Fruit fly (Drosophila melanogaster) whole organism, pupa: ENCODE measurements around the gene Nup154.
A peak's percentile ranks its signal among the peaks of the same experiment; 100 is the strongest.

Experiments used
- CG10348 ChIP-seq: fragments of 200-800 bp; sonication (Bioruptor generic); IDR thresholded peaks from 2 replicates; pipeline ENCODE4 v1.3.6; 2022; ENCODE audit warnings: missing biosample characterization, missing genetic modification characterization
- CG12605 ChIP-seq: fragments of 200-800 bp; sonication (Bioruptor generic); IDR thresholded peaks from 2 replicates; pipeline ENCODE4 v1.3.6; 2022; ENCODE audit warnings: missing biosample characterization, missing genetic modification characterization
- CG13204 ChIP-seq: fragments of 200-800 bp; sonication (Bioruptor generic); optimal IDR thresholded peaks from 2 replicates; lab custom pipeline; 2018; ENCODE audit warnings: missing biosample characterization, mild to moderate bottlenecking, missing genetic modification characterization, moderate library complexity
- CG14655 ChIP-seq: fragments of 200-800 bp; sonication (Bioruptor generic); optimal IDR thresholded peaks from 3 replicates; lab custom pipeline; 2017; ENCODE audit warnings: mild to moderate bottlenecking, missing biosample characterization, missing genetic modification reagents, missing genetic modification characterization
- CG15710 ChIP-seq: fragments of 200-800 bp; sonication (Bioruptor generic); optimal IDR thresholded peaks from 2 replicates; lab custom pipeline; 2018; ENCODE audit warnings: missing biosample characterization, mild to moderate bottlenecking, missing genetic modification characterization, moderate library complexity
- CG17806 ChIP-seq: fragments of 200-800 bp; sonication (Bioruptor generic); optimal IDR thresholded peaks from 2 replicates; lab custom pipeline; 2018; ENCODE audit warnings: missing biosample characterization, mild to moderate bottlenecking, missing genetic modification characterization, moderate library complexity
- CG32121 ChIP-seq: fragments of 200-800 bp; sonication (Bioruptor generic); IDR thresholded peaks from 2 replicates; pipeline ENCODE4 v1.3.6; 2022; ENCODE audit warnings: missing biosample characterization, missing genetic modification characterization
- CG34367 ChIP-seq: fragments of 200-800 bp; sonication (Bioruptor generic); optimal IDR thresholded peaks from 2 replicates; lab custom pipeline; 2018; ENCODE audit warnings: missing biosample characterization, mild to moderate bottlenecking, missing genetic modification characterization
- CG4496 ChIP-seq: fragments of 200-800 bp; sonication (Bioruptor generic); IDR thresholded peaks from 3 replicates; pipeline ENCODE4 v1.3.6; 2022; ENCODE audit warnings: missing biosample characterization, missing genetic modification characterization
- CG8159 ChIP-seq: fragments of 200-800 bp; sonication (Bioruptor generic); optimal IDR thresholded peaks from 3 replicates; lab custom pipeline; 2018; ENCODE audit warnings: missing biosample characterization, mild to moderate bottlenecking, missing genetic modification characterization, moderate library complexity
- CG8301 ChIP-seq: fragments of 200-800 bp; sonication (Bioruptor generic); optimal IDR thresholded peaks from 2 replicates; lab custom pipeline; 2018; ENCODE audit warnings: missing biosample characterization, mild to moderate bottlenecking, missing genetic modification characterization
- CG9948 ChIP-seq: fragments of 200-800 bp; sonication (Bioruptor generic); optimal IDR thresholded peaks from 2 replicates; lab custom pipeline; 2018; ENCODE audit warnings: missing biosample characterization, mild to moderate bottlenecking, missing genetic modification characterization, moderate library complexity
- D1 ChIP-seq: fragments of 200-800 bp; sonication (Bioruptor generic); optimal IDR thresholded peaks from 2 replicates; lab custom pipeline; 2018; ENCODE audit warnings: missing biosample characterization, mild to moderate bottlenecking, missing genetic modification characterization, moderate library complexity
- EcR ChIP-seq: fragments of 200-800 bp; sonication (Bioruptor generic); optimal IDR thresholded peaks from 3 replicates; lab custom pipeline; 2019; ENCODE audit warnings: missing biosample characterization, missing genetic modification characterization, mild to moderate bottlenecking, moderate library complexity, missing genetic modification reagents
- Ets98B ChIP-seq: fragments of 200-800 bp; sonication (Bioruptor generic); IDR thresholded peaks from 2 replicates; pipeline ENCODE4 v1.3.6; 2022; ENCODE audit warnings: missing biosample characterization, missing genetic modification characterization
- Pif1A ChIP-seq: fragments of 200-800 bp; sonication (Bioruptor generic); optimal IDR thresholded peaks from 3 replicates; lab custom pipeline; 2016; ENCODE audit warnings: missing biosample characterization, missing genetic modification characterization
- Pif1B ChIP-seq: fragments of 200-800 bp; sonication (Bioruptor generic); optimal IDR thresholded peaks from 3 replicates; lab custom pipeline; 2016; ENCODE audit warnings: missing biosample characterization, missing genetic modification characterization
- Snoo ChIP-seq: fragments of 200-800 bp; sonication (Bioruptor generic); optimal IDR thresholded peaks from 3 replicates; lab custom pipeline; 2017; ENCODE audit warnings: missing biosample characterization, mild to moderate bottlenecking, missing genetic modification characterization, inconsistent platforms
- fd96Ca ChIP-seq: fragments of 200-800 bp; sonication (Bioruptor generic); IDR thresholded peaks from 3 replicates; pipeline ENCODE4 v1.3.6; 2022; ENCODE audit warnings: missing biosample characterization, missing genetic modification characterization
- gl ChIP-seq: fragments of 200-800 bp; sonication (Bioruptor generic); optimal IDR thresholded peaks from 2 replicates; lab custom pipeline; 2018; ENCODE audit warnings: missing biosample characterization, mild to moderate bottlenecking, missing genetic modification characterization
- rn ChIP-seq: fragments of 200-800 bp; sonication (Bioruptor generic); IDR thresholded peaks from 2 replicates; pipeline ENCODE4 v1.3.6; 2022; ENCODE audit warnings: missing biosample characterization, missing genetic modification characterization

Nup154 gene

dm6 chr2L:11048307-11048706 is 43.7 kb downstream of the Nup154 start:
- TF ChIP-seq Snoo (no peak), fd96Ca (GFP tag; lab: Robert Waterston, UW) (no peak), EcR (GFP tag; lab: Kevin White, UChicago) (no peak), gl (tag; lab: Kevin White, UChicago) (peak; percentile 18), CG13204 (GFP tag; lab: Kevin White, UChicago) (no peak), Ets98B (no peak), CG34367 (tag; lab: Kevin White, UChicago) (no peak), CG8301 (tag; lab: Kevin White, UChicago) (peak; percentile 51), CG12605 (GFP tag; lab: Robert Waterston, UW) (no peak), CG4496 (no peak), rn (GFP tag; lab: Robert Waterston, UW) (no peak), D1 (tag; lab: Kevin White, UChicago) (no peak), Pif1A (GFP tag; lab: Kevin White, UChicago) (peak; percentile 14), CG8159 (tag; lab: Kevin White, UChicago) (peak; percentile 67), CG14655 (peak; percentile 70), CG15710 (tag; lab: Kevin White, UChicago) (no peak), CG17806 (tag; lab: Kevin White, UChicago) (peak; percentile 66), CG10348 (GFP tag; lab: Robert Waterston, UW) (no peak), CG32121 (GFP tag; lab: Robert Waterston, UW) (no peak), Pif1B (peak; percentile 8), CG9948 (tag; lab: Kevin White, UChicago) (peak; percentile 52)

DNA sequence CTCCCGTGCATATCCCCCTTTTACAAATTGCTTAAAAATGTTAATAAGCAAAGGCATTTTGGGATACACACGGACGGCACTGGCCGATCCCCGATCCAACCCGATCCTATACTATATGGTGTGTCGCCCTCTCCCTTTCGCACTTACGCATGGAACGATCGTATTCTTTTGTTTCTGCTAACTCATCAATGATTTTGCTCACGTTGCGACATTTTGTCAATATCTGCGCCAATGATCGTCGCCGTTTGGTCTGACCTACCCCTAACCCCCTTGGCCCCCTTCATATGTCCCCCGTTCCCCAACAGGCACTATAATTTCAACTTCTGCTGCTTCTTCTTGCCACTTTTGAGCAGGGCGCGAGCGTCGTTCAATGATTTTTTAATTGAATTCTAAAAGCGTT is 45.1 kb downstream of the Nup154 start:
- TF ChIP-seq Pif1A (GFP tag; lab: Kevin White, UChicago), result no peak
- TF ChIP-seq CG17806 (tag; lab: Kevin White, UChicago), result no peak
- TF ChIP-seq CG15710 (tag; lab: Kevin White, UChicago), result no peak
- TF ChIP-seq Pif1B, result no peak
- no peak; the same call in 2 of the 3 replicates for TF ChIP-seq CG4496
- no peak for TF ChIP-seq fd96Ca (GFP tag; lab: Robert Waterston, UW)
- TF ChIP-seq CG13204 (GFP tag; lab: Kevin White, UChicago), result peak; percentile 5
- TF ChIP-seq EcR (GFP tag; lab: Kevin White, UChicago), result peak; percentile 41

- no peak for TF ChIP-seq CG13204 (GFP tag; lab: Kevin White, UChicago)
- TF ChIP-seq Snoo, result no peak
- TF ChIP-seq CG10348 (GFP tag; lab: Robert Waterston, UW), result no peak
- TF ChIP-seq EcR (GFP tag; lab: Kevin White, UChicago), result peak; percentile 27
- TF ChIP-seq CG8159 (tag; lab: Kevin White, UChicago), result peak; percentile 58
- TF ChIP-seq D1 (tag; lab: Kevin White, UChicago), result no peak
- TF ChIP-seq CG15710 (tag; lab: Kevin White, UChicago), result peak; percentile 54
- TF ChIP-seq gl (tag; lab: Kevin White, UChicago), result no peak
- TF ChIP-seq CG9948 (tag; lab: Kevin White, UChicago), result peak; percentile 15
- peak; percentile 74 for TF ChIP-seq Pif1A (GFP tag; lab: Kevin White, UChicago)
- TF ChIP-seq fd96Ca (GFP tag; lab: Robert Waterston, UW), result no peak
- TF ChIP-seq CG17806 (tag; lab: Kevin White, UChicago), result peak; percentile 29
- no peak for TF ChIP-seq CG12605 (GFP tag; lab: Robert Waterston, UW)
- TF ChIP-seq CG32121 (GFP tag; lab: Robert Waterston, UW), result no peak
- no peak for TF ChIP-seq Pif1B
- TF ChIP-seq CG4496, result 0 out of 3 replicates have a peak, but pooled peaks have one; percentile 11
- no peak for TF ChIP-seq Ets98B
- no peak for TF ChIP-seq CG14655
- no peak for TF ChIP-seq CG8301 (tag; lab: Kevin White, UChicago)
- peak; percentile 13 for TF ChIP-seq CG34367 (tag; lab: Kevin White, UChicago)
Observed at dm6 chr2L:11051644-11052492, 47.2 kb downstream of the Nup154 start.

dm6 chr2L:11052493-11052788 is 47.8 kb downstream of the Nup154 start:
- peak; percentile 51 for TF ChIP-seq CG34367 (tag; lab: Kevin White, UChicago)
- TF ChIP-seq CG4496, result peak; percentile 17; the same call in 1 of the 3 replicates
- no peak for TF ChIP-seq CG13204 (GFP tag; lab: Kevin White, UChicago)
- peak; percentile 82 for TF ChIP-seq CG17806 (tag; lab: Kevin White, UChicago)
- TF ChIP-seq gl (tag; lab: Kevin White, UChicago), result peak; percentile 32
- TF ChIP-seq Pif1A (GFP tag; lab: Kevin White, UChicago), result peak; percentile 88
- peak; percentile 86 for TF ChIP-seq CG8159 (tag; lab: Kevin White, UChicago)
- TF ChIP-seq CG12605 (GFP tag; lab: Robert Waterston, UW), result no peak
- peak; percentile 67 for TF ChIP-seq D1 (tag; lab: Kevin White, UChicago)
- TF ChIP-seq fd96Ca (GFP tag; lab: Robert Waterston, UW), result no peak
- peak; percentile 80 for TF ChIP-seq CG9948 (tag; lab: Kevin White, UChicago)
- peak; percentile 27 for TF ChIP-seq CG8301 (tag; lab: Kevin White, UChicago)
- TF ChIP-seq CG14655, result peak; percentile 53
- TF ChIP-seq CG10348 (GFP tag; lab: Robert Waterston, UW), result no peak
- TF ChIP-seq rn (GFP tag; lab: Robert Waterston, UW), result no peak
- peak; percentile 83 for TF ChIP-seq CG15710 (tag; lab: Kevin White, UChicago)
